Worm (Caenorhabditis elegans): Measurements from ENCODE around the gene C27F2.10.

Gene C27F2.10

DNA sequence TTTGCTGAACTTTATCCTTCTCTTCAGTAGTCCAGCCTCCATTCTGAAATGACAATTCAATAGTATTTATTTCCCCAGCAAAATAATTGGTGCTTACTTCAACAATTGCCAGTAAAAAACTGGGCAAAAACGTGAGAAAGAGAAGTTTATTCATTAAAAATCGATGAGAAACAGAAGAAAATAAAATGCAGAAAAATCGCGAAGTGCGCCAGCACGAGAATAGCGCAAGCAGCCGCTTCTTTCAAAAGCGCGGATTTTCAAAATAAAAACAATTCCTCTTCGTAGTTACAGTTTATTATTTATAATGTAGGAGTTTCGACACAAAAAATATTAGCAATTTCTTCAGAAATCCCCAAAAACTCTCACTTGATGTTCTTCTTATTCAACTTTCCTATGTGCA lies 23.8 kb downstream of the C27F2.10 start, which contains the start of gene C27F2.9 (continued):
- TF ChIP-seq ztf-26 (tag; optimal IDR thresholded peaks at IDR 0.05) (peak; percentile 55), hlh-12 (tag; optimal IDR thresholded peaks at IDR 0.05) (no peak), xnd-1 (tag; optimal IDR thresholded peaks at IDR 0.05) (peak; percentile 67), mxl-1 (tag; optimal IDR thresholded peaks at IDR 0.05) (no peak), Y53F4B.3 (GFP tag; IDR thresholded peaks at IDR 0.05) (no peak), ceh-100 (GFP tag; IDR thresholded peaks at IDR 0.05) (peak; percentile 67; the same call in 1 of the 2 replicates), C06A6.2 (GFP tag; conservative IDR thresholded peaks at IDR 0.05) (0 out of 2 replicates have a peak, but pooled peaks have one; percentile 34), ztf-18 (tag; optimal IDR thresholded peaks at IDR 0.05) (peak; percentile 98), F22D6.2 (tag; optimal IDR thresholded peaks at IDR 0.05) (no peak), ekl-4 (GFP tag; IDR thresholded peaks at IDR 0.05) (no peak), attf-6 (GFP tag; IDR thresholded peaks at IDR 0.05) (no peak), ztf-28 (GFP tag; IDR thresholded peaks at IDR 0.05) (no peak), tlf-1 (GFP tag; optimal IDR thresholded peaks at IDR 0.05) (peak; percentile 83), him-1 (tag; optimal IDR thresholded peaks at IDR 0.05) (peak; percentile 70), ceh-27 (GFP tag; optimal IDR thresholded peaks at IDR 0.05) (peak; percentile 34), ztf-3 (GFP tag; optimal IDR thresholded peaks at IDR 0.05) (no peak), rcor-1 (GFP tag; IDR thresholded peaks at IDR 0.05) (peak; percentile 90), C17E4.6 (GFP tag; IDR thresholded peaks at IDR 0.05) (no peak), lin-40 (tag; optimal IDR thresholded peaks at IDR 0.05) (peak; percentile 86), Y79H2A.3 (GFP tag; conservative IDR thresholded peaks at IDR 0.05) (no peak), ztf-6 (GFP tag; IDR thresholded peaks at IDR 0.05) (peak; percentile 42; the same call in 1 of the 2 replicates), unc-130 (GFP tag; optimal IDR thresholded peaks at IDR 0.05) (peak; percentile 48), lir-1 (GFP tag; conservative IDR thresholded peaks at IDR 0.05) (no peak; the same call in 1 of the 2 replicates), sdz-38 (tag; optimal IDR thresholded peaks at IDR 0.05) (no peak), F49E8.2 (tag; optimal IDR thresholded peaks at IDR 0.05; ENCODE audit: insufficient read depth) (no peak), ceh-40 (GFP tag; IDR thresholded peaks at IDR 0.05) (no peak), nfyb-1 (GFP tag; IDR thresholded peaks at IDR 0.05) (no peak), nfya-1 (tag; optimal IDR thresholded peaks at IDR 0.05; ENCODE audit: borderline replicate concordance, insufficient read depth) (no peak), let-607 (tag; optimal IDR thresholded peaks at IDR 0.05) (peak in 1 of 2 experiments; percentile 22), F33H1.4 (GFP tag; IDR thresholded peaks at IDR 0.05) (peak; percentile 79), T26A5.8 (tag; optimal IDR thresholded peaks at IDR 0.05) (no peak), D2030.7 (GFP tag; IDR thresholded peaks at IDR 0.05) (peak; percentile 62), K12H6.12 (tag; optimal IDR thresholded peaks at IDR 0.05) (peak; percentile 54), let-526 (GFP tag; IDR thresholded peaks at IDR 0.05) (no peak), mes-4 (tag; optimal IDR thresholded peaks at IDR 0.05) (no peak), unc-62 (GFP tag; optimal IDR thresholded peaks at IDR 0.05) (no peak), F57A8.1 (GFP tag; optimal IDR thresholded peaks at IDR 0.05) (no peak), nhr-90 (tag; optimal IDR thresholded peaks at IDR 0.05) (no peak), bed-1 (GFP tag; IDR thresholded peaks at IDR 0.05) (no peak), F23B12.7 (tag; optimal IDR thresholded peaks at IDR 0.05; ENCODE audit: insufficient read depth) (peak; percentile 24), T07F8.4 (tag; optimal IDR thresholded peaks at IDR 0.05) (no peak), zfh-2 (GFP tag; conservative IDR thresholded peaks at IDR 0.05) (no peak), hsf-1 (GFP tag; IDR thresholded peaks at IDR 0.05) (no peak), egl-18 (GFP tag; IDR thresholded peaks at IDR 0.05) (no peak), pha-4 (tag; optimal IDR thresholded peaks at IDR 0.05) (peak; percentile 20), ceh-58 (GFP tag; IDR thresholded peaks at IDR 0.05) (no peak), dpl-1 (GFP tag; optimal IDR thresholded peaks at IDR 0.05) (peak; percentile 97), cebp-2 (GFP tag; IDR thresholded peaks at IDR 0.05) (no peak), ceh-79 (tag; optimal IDR thresholded peaks at IDR 0.05) (no peak), madf-6 (GFP tag; IDR thresholded peaks at IDR 0.05) (no peak)
